Fruit fly (Drosophila melanogaster) whole organism, adult: ENCODE measurements around the gene CG15431.
A peak's percentile ranks its signal among the peaks of the same experiment; 100 is the strongest.

Source experiments
- CG11617 ChIP-seq: fragments of 200-800 bp; sonication (Bioruptor generic); optimal IDR thresholded peaks from 2 replicates; lab custom pipeline; 2017; ENCODE audit warnings: mild to moderate bottlenecking, missing biosample characterization, missing genetic modification reagents, missing genetic modification characterization
- CG12768 ChIP-seq: fragments of 200-800 bp; sonication (Bioruptor generic); optimal IDR thresholded peaks from 2 replicates; lab custom pipeline; 2017; ENCODE audit warnings: missing biosample characterization, missing genetic modification characterization, mild to moderate bottlenecking, moderate library complexity, missing genetic modification reagents
- CG14711 ChIP-seq: fragments of 200-800 bp; sonication (Bioruptor generic); optimal IDR thresholded peaks from 2 replicates; lab custom pipeline; 2018; ENCODE audit warnings: missing biosample characterization, mild to moderate bottlenecking, missing genetic modification characterization, moderate library complexity
- CG1620 ChIP-seq: fragments of 200-800 bp; sonication (Bioruptor generic); optimal IDR thresholded peaks from 2 replicates; lab custom pipeline; 2016; ENCODE audit warnings: missing biosample characterization, missing genetic modification characterization
- CG33017 ChIP-seq: fragments of 200-800 bp; sonication (Bioruptor generic); optimal IDR thresholded peaks from 2 replicates; lab custom pipeline; 2018; ENCODE audit warnings: missing biosample characterization, mild to moderate bottlenecking, missing genetic modification characterization, moderate library complexity
- CG5204 ChIP-seq: fragments of 200-800 bp; sonication (Bioruptor generic); optimal IDR thresholded peaks from 2 replicates; lab custom pipeline; 2016; ENCODE audit warnings: missing biosample characterization, missing genetic modification characterization
- CG7045 ChIP-seq: fragments of 200-800 bp; sonication (Bioruptor generic); optimal IDR thresholded peaks from 2 replicates; lab custom pipeline; 2017; ENCODE audit warnings: missing biosample characterization, mild to moderate bottlenecking, missing genetic modification characterization
- CG7101 ChIP-seq: fragments of 200-800 bp; sonication (Bioruptor generic); optimal IDR thresholded peaks from 2 replicates; lab custom pipeline; 2018; ENCODE audit warnings: missing biosample characterization, mild to moderate bottlenecking, missing genetic modification characterization, moderate library complexity
- Clk ChIP-seq: fragments of 200-800 bp; sonication (Bioruptor generic); optimal IDR thresholded peaks from 2 replicates; lab custom pipeline; 2017; ENCODE audit warnings: missing biosample characterization, missing genetic modification characterization
- Crg-1 ChIP-seq: fragments of 200-800 bp; sonication (Bioruptor generic); optimal IDR thresholded peaks from 2 replicates; lab custom pipeline; 2016; ENCODE audit warnings: missing biosample characterization, missing genetic modification characterization
- Hr96 ChIP-seq: fragments of 200-800 bp; sonication (Bioruptor generic); optimal IDR thresholded peaks from 2 replicates; lab custom pipeline; 2016; ENCODE audit warnings: missing biosample characterization, missing genetic modification characterization
- Mnt ChIP-seq: fragments of 200-800 bp; sonication (Bioruptor generic); optimal IDR thresholded peaks from 2 replicates; lab custom pipeline; 2016; ENCODE audit warnings: missing biosample characterization, mild to moderate bottlenecking, missing genetic modification characterization
- bab1 ChIP-seq: fragments of 200-800 bp; sonication (Bioruptor generic); optimal IDR thresholded peaks from 3 replicates; lab custom pipeline; 2019; ENCODE audit warnings: missing biosample characterization, mild to moderate bottlenecking, missing genetic modification characterization, moderate library complexity
- cic ChIP-seq: fragments of 200-800 bp; sonication (Bioruptor generic); optimal IDR thresholded peaks from 2 replicates; lab custom pipeline; 2017; ENCODE audit warnings: missing biosample characterization, mild to moderate bottlenecking, missing genetic modification characterization, moderate library complexity
- cnc ChIP-seq, 2 experiments: fragments of >200 bp; optimal IDR thresholded peaks; 2 replicates each; lab custom pipeline; 2017
- kay ChIP-seq: fragments of 200-800 bp; sonication (Bioruptor generic); peaks from one replicate; lab custom pipeline; 2016; ENCODE audit warnings: missing biosample characterization, missing genetic modification characterization, borderline replicate concordance
- ovo ChIP-seq: fragments of 200-800 bp; sonication (Bioruptor generic); optimal IDR thresholded peaks from 2 replicates; lab custom pipeline; 2016; ENCODE audit warnings: missing biosample characterization, missing genetic modification characterization
- pad ChIP-seq: fragments of 200-800 bp; sonication (Bioruptor generic); optimal IDR thresholded peaks from 3 replicates; lab custom pipeline; 2017; ENCODE audit warnings: missing biosample characterization, missing genetic modification characterization, mild to moderate bottlenecking, moderate library complexity, missing genetic modification reagents
- tj ChIP-seq: fragments of 200-800 bp; sonication (Bioruptor generic); optimal IDR thresholded peaks from 3 replicates; lab custom pipeline; 2017; ENCODE audit warnings: missing biosample characterization, mild to moderate bottlenecking, missing genetic modification characterization, moderate library complexity
- toe ChIP-seq: fragments of 200-800 bp; sonication (Bioruptor generic); optimal IDR thresholded peaks from 2 replicates; lab custom pipeline; 2016; ENCODE audit warnings: missing biosample characterization, missing genetic modification characterization

The CG15431 gene

dm6 chr2L:4458119-4459056 lies 17.3 kb upstream of the CG15431 start, which contains the start of gene RpL27A:
RpL27A (minus strand) TSS chr2L:4458364.
- TF ChIP-seq CG5204 (GFP tag; lab: Kevin White, UChicago) (no peak), CG7101 (tag; lab: Kevin White, UChicago) (peak; percentile 85), Mnt (GFP tag; lab: Kevin White, UChicago) (peak; percentile 93), pad (peak; percentile 51), cic (GFP tag; lab: Kevin White, UChicago) (peak; percentile 65), CG11617 (GFP tag; lab: Kevin White, UChicago) (peak; percentile 88), tj (peak; percentile 54), cnc (optimal IDR thresholded peaks at IDR 0.05; lab: Kevin White, UChicago) (no peak), Hr96 (GFP tag; lab: Kevin White, UChicago) (peak; percentile 77), CG14711 (peak; percentile 53), CG1620 (GFP tag; lab: Kevin White, UChicago) (peak; percentile 68), kay (GFP tag; lab: Kevin White, UChicago) (no peak), Clk (peak; percentile 30), CG12768 (GFP tag; lab: Kevin White, UChicago) (peak; percentile 60), CG7045 (GFP tag; lab: Kevin White, UChicago) (peak; percentile 74), toe (GFP tag; lab: Kevin White, UChicago) (peak; percentile 68), Crg-1 (GFP tag; lab: Kevin White, UChicago) (peak; percentile 70), ovo (GFP tag; lab: Kevin White, UChicago) (peak; percentile 72), bab1 (peak; percentile 81), CG33017 (tag; lab: Kevin White, UChicago) (peak; percentile 61)

dm6 chr2L:4456539-4456994 lies 15.5 kb upstream of the CG15431 start, which contains the start of gene Gs1l:
Gs1l (minus strand) TSS chr2L:4456807.
- TF ChIP-seq Hr96 (GFP tag; lab: Kevin White, UChicago) (no peak), tj (peak; percentile 3), CG1620 (GFP tag; lab: Kevin White, UChicago) (no peak), cic (GFP tag; lab: Kevin White, UChicago) (peak; percentile 47), kay (GFP tag; lab: Kevin White, UChicago) (no peak), CG12768 (GFP tag; lab: Kevin White, UChicago) (peak; percentile 29), cnc (optimal IDR thresholded peaks at IDR 0.05; lab: Kevin White, UChicago) (no peak), ovo (GFP tag; lab: Kevin White, UChicago) (no peak), toe (GFP tag; lab: Kevin White, UChicago) (no peak), Crg-1 (GFP tag; lab: Kevin White, UChicago) (no peak), CG7101 (tag; lab: Kevin White, UChicago) (peak; percentile 35), CG11617 (GFP tag; lab: Kevin White, UChicago) (peak; percentile 14), CG33017 (tag; lab: Kevin White, UChicago) (peak; percentile 30), Mnt (GFP tag; lab: Kevin White, UChicago) (peak; percentile 36), CG5204 (GFP tag; lab: Kevin White, UChicago) (no peak), Clk (no peak), bab1 (peak; percentile 19), pad (peak; percentile 17), CG14711 (peak; percentile 13), CG7045 (GFP tag; lab: Kevin White, UChicago) (no peak)

- TF ChIP-seq CG7101 (tag; lab: Kevin White, UChicago) (peak; percentile 34), CG14711 (peak; percentile 40), cnc (optimal IDR thresholded peaks at IDR 0.05; lab: Kevin White, UChicago) (no peak), CG12768 (GFP tag; lab: Kevin White, UChicago) (no peak), ovo (GFP tag; lab: Kevin White, UChicago) (no peak), bab1 (peak; percentile 54), Crg-1 (GFP tag; lab: Kevin White, UChicago) (peak; percentile 32), Mnt (GFP tag; lab: Kevin White, UChicago) (peak; percentile 13)
Observed at dm6 chr2L:4454009-4454689, 13.1 kb upstream of the CG15431 start, which contains the start of the genes Secp43 and ND-B8. Secp43 (minus strand) TSS chr2L:4454453. ND-B8 (plus strand) TSS chr2L:4454626.

DNA sequence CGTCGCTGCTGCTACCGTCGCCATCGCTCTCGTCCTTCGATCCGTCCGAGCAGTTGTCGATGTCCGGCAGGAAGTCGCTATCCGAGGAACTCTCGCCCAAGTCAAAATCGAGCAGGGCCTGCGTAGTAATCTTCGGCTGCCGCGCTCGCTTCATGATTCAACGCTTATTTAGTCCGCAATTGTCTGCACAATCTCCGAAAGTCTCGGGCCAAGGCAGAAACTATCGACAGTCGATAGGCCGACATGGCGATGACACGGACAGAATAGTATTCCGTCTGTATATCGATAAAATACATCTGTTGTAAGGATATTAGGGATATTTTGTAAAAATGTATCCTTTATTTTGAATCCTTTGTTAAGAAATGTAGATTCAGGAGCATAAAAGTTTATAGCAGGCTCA lies 11.7 kb upstream of the CG15431 start, which contains the start of gene CG15439:
CG15439 (minus strand) TSS at position 241 of the 400 bp plus-strand sequence.
- TF ChIP-seq CG5204 (GFP tag; lab: Kevin White, UChicago) (no peak), Hr96 (GFP tag; lab: Kevin White, UChicago) (no peak), toe (GFP tag; lab: Kevin White, UChicago) (no peak), Crg-1 (GFP tag; lab: Kevin White, UChicago) (no peak), CG12768 (GFP tag; lab: Kevin White, UChicago) (no peak), CG14711 (no peak), bab1 (no peak), tj (no peak), CG1620 (GFP tag; lab: Kevin White, UChicago) (no peak), cic (GFP tag; lab: Kevin White, UChicago) (no peak), kay (GFP tag; lab: Kevin White, UChicago) (no peak), cnc (optimal IDR thresholded peaks at IDR 0.05; lab: Kevin White, UChicago) (no peak)

dm6 chr2L:4448582-4449016 lies 7.5 kb upstream of the CG15431 start, which contains the start of gene MFS18:
MFS18 (minus strand) TSS chr2L:4448635.
- peak; percentile 58 for TF ChIP-seq CG1620 (GFP tag; lab: Kevin White, UChicago)
- no peak for TF ChIP-seq cnc (optimal IDR thresholded peaks at IDR 0.05; lab: Kevin White, UChicago)
- peak; percentile 90 for TF ChIP-seq CG11617 (GFP tag; lab: Kevin White, UChicago)
- TF ChIP-seq CG33017 (tag; lab: Kevin White, UChicago) = peak; percentile 93
- TF ChIP-seq Hr96 (GFP tag; lab: Kevin White, UChicago) = no peak
- TF ChIP-seq cic (GFP tag; lab: Kevin White, UChicago) = peak; percentile 54
- peak; percentile 77 for TF ChIP-seq ovo (GFP tag; lab: Kevin White, UChicago)
- peak; percentile 95 for TF ChIP-seq CG12768 (GFP tag; lab: Kevin White, UChicago)
- no peak for TF ChIP-seq toe (GFP tag; lab: Kevin White, UChicago)
- peak; percentile 96 for TF ChIP-seq bab1
- TF ChIP-seq CG7045 (GFP tag; lab: Kevin White, UChicago) = peak; percentile 81
- no peak for TF ChIP-seq kay (GFP tag; lab: Kevin White, UChicago)
- peak; percentile 63 for TF ChIP-seq tj
- TF ChIP-seq CG7101 (tag; lab: Kevin White, UChicago) = peak; percentile 94
- no peak for TF ChIP-seq CG5204 (GFP tag; lab: Kevin White, UChicago)
- peak; percentile 58 for TF ChIP-seq Clk
- TF ChIP-seq Mnt (GFP tag; lab: Kevin White, UChicago) = peak; percentile 91
- TF ChIP-seq CG14711 = peak; percentile 97
- peak; percentile 76 for TF ChIP-seq pad
- TF ChIP-seq Crg-1 (GFP tag; lab: Kevin White, UChicago) = peak; percentile 57
